Worm (Caenorhabditis elegans) whole organism, L1 larva: ENCODE data around the gene F49F1.9.
"Not testable (repeated sequence)": the region's sequence is repeated elsewhere in the genome, so short reads cannot be mapped to it uniquely, and the experiment has no call there.

ENCODE experiments used
- C04F5.9 ChIP-seq: sonication (generic microtip); optimal IDR thresholded peaks from 2 replicates; lab custom pipeline; 2016; ENCODE audit warnings: missing genetic modification characterization, missing compliant biosample characterization
- C16A3.4 ChIP-seq: fragments of 150-350 bp; optimal IDR thresholded peaks from 2 replicates; lab custom pipeline; 2014; ENCODE audit warnings: missing biosample characterization, missing genetic modification characterization
- blmp-1 ChIP-seq: fragments of 150-350 bp; optimal IDR thresholded peaks from 2 replicates; lab custom pipeline; 2014; ENCODE audit warnings: missing biosample characterization, missing genetic modification characterization
- ceh-82 ChIP-seq, 3 experiments: fragments of 150-350 bp in 1 of 3; sonication (generic microtip) in 2 of 3; optimal IDR thresholded peaks; 2 replicates each; lab custom pipeline; 2014 to 2017; ENCODE audit warnings: missing biosample characterization in 3 of 3, missing genetic modification characterization in 3 of 3
- ceh-88 ChIP-seq: fragments of 200-800 bp; sonication (Bioruptor generic); IDR thresholded peaks from 2 replicates; pipeline ENCODE4 v1.3.6; 2022; ENCODE audit warnings: missing genetic modification characterization, missing compliant biosample characterization
- dsc-1 ChIP-seq: sonication (generic microtip); optimal IDR thresholded peaks from 2 replicates; lab custom pipeline; 2016; ENCODE audit warnings: mild to moderate bottlenecking, missing genetic modification characterization, missing compliant biosample characterization
- efl-1 ChIP-seq, 4 experiments: fragments of 150-350 bp; optimal IDR thresholded peaks in 3 of 4; peaks in 1 of 4; 1 replicate in 1 of 4; 2 replicates in 3 of 4; lab custom pipeline; 2014; ENCODE audit warnings: missing biosample characterization in 2 of 4, missing genetic modification characterization in 2 of 4, missing genetic modification reagents in 2 of 4
- elt-2 ChIP-seq: sonication (generic microtip); optimal IDR thresholded peaks from 2 replicates; lab custom pipeline; 2016; ENCODE audit warnings: missing genetic modification characterization, mild to moderate bottlenecking, inconsistent platforms, missing compliant biosample characterization, missing genetic modification reagents
- elt-3 ChIP-seq, 6 experiments: fragments of 150-350 bp in 1 of 6; sonication (generic microtip); optimal IDR thresholded peaks; 2 replicates each; lab custom pipeline; 2017 to 2018; ENCODE audit warnings: missing biosample characterization in 6 of 6, missing genetic modification characterization in 6 of 6, inconsistent platforms in 1 of 6
- fkh-10 ChIP-seq: sonication (generic microtip); optimal IDR thresholded peaks from 2 replicates; lab custom pipeline; 2017; ENCODE audit warnings: missing biosample characterization, missing genetic modification reagents, missing genetic modification characterization
- fkh-4 ChIP-seq: sonication (generic microtip); optimal IDR thresholded peaks from 2 replicates; lab custom pipeline; 2016; ENCODE audit warnings: missing compliant biosample characterization, missing genetic modification characterization, borderline replicate concordance
- grh-1 ChIP-seq: fragments of 200-800 bp; sonication (Bioruptor generic); IDR thresholded peaks from 2 replicates; pipeline ENCODE4 v1.3.6; 2022; ENCODE audit warnings: missing genetic modification reagents, missing genetic modification characterization, missing compliant biosample characterization
- hpl-2 ChIP-seq: fragments of 150-350 bp; optimal IDR thresholded peaks from 2 replicates; lab custom pipeline; 2014; ENCODE audit warnings: missing biosample characterization, missing genetic modification reagents, missing genetic modification characterization
- irx-1 ChIP-seq: sonication (generic microtip); optimal IDR thresholded peaks from 2 replicates; lab custom pipeline; 2016; ENCODE audit warnings: missing genetic modification characterization, missing compliant biosample characterization
- lin-15B ChIP-seq: fragments of 150-350 bp; sonication (generic microtip); optimal IDR thresholded peaks from 3 replicates; lab custom pipeline; 2014; ENCODE audit warnings: missing biosample characterization, missing genetic modification characterization
- lin-35 ChIP-seq, 2 experiments: fragments of 150-350 bp; optimal IDR thresholded peaks; 2 replicates each; lab custom pipeline; 2014; ENCODE audit warnings: missing biosample characterization in 2 of 2, missing genetic modification characterization in 2 of 2, missing genetic modification reagents in 2 of 2
- lir-3 ChIP-seq: sonication (generic microtip); optimal IDR thresholded peaks from 2 replicates; lab custom pipeline; 2016; ENCODE audit warnings: mild to moderate bottlenecking, missing genetic modification characterization, moderate library complexity, missing compliant biosample characterization; ENCODE audit not compliant: poor library complexity
- lsy-2 ChIP-seq, 2 experiments: fragments of 150-350 bp; optimal IDR thresholded peaks; 2 replicates each; lab custom pipeline; 2014; ENCODE audit warnings: missing biosample characterization in 2 of 2, missing genetic modification characterization in 2 of 2
- mab-9 ChIP-seq: fragments of 200-800 bp; sonication (Bioruptor generic); IDR thresholded peaks from 2 replicates; pipeline ENCODE4 v1.3.6; 2022; ENCODE audit warnings: missing genetic modification reagents, missing genetic modification characterization, missing compliant biosample characterization
- mep-1 ChIP-seq: fragments of 150-350 bp; optimal IDR thresholded peaks from 2 replicates; lab custom pipeline; 2014; ENCODE audit warnings: missing biosample characterization, missing genetic modification characterization
- nhr-11 ChIP-seq: fragments of 150-350 bp; optimal IDR thresholded peaks from 2 replicates; lab custom pipeline; 2014; ENCODE audit warnings: missing biosample characterization, missing genetic modification characterization
- nhr-12 ChIP-seq: sonication (generic microtip); optimal IDR thresholded peaks from 2 replicates; lab custom pipeline; 2017; ENCODE audit warnings: missing biosample characterization, missing genetic modification characterization
- nhr-20 ChIP-seq: sonication (generic microtip); optimal IDR thresholded peaks from 2 replicates; lab custom pipeline; 2016; ENCODE audit warnings: mild to moderate bottlenecking, missing genetic modification characterization, missing compliant biosample characterization
- nhr-28 ChIP-seq: fragments of 150-350 bp; optimal IDR thresholded peaks from 2 replicates; lab custom pipeline; 2014; ENCODE audit warnings: missing biosample characterization, missing genetic modification characterization
- nhr-71 ChIP-seq: sonication (generic microtip); optimal IDR thresholded peaks from 2 replicates; lab custom pipeline; 2016; ENCODE audit warnings: mild to moderate bottlenecking, missing genetic modification characterization, moderate library complexity, missing compliant biosample characterization
- nhr-76 ChIP-seq: sonication (generic microtip); optimal IDR thresholded peaks from 2 replicates; lab custom pipeline; 2017; ENCODE audit warnings: missing biosample characterization, missing genetic modification characterization
- nhr-77 ChIP-seq: fragments of 150-350 bp; optimal IDR thresholded peaks from 2 replicates; lab custom pipeline; 2014; ENCODE audit warnings: missing biosample characterization, missing genetic modification characterization
- nhr-90 ChIP-seq: sonication (generic microtip); optimal IDR thresholded peaks from 2 replicates; lab custom pipeline; 2016; ENCODE audit warnings: mild to moderate bottlenecking, missing genetic modification characterization, missing compliant biosample characterization; ENCODE audit not compliant: poor library complexity
- sox-4 ChIP-seq: sonication (generic microtip); optimal IDR thresholded peaks from 2 replicates; lab custom pipeline; 2016; ENCODE audit warnings: missing genetic modification characterization, missing compliant biosample characterization
- sup-37 ChIP-seq: fragments of 200-800 bp; sonication (Bioruptor generic); optimal IDR thresholded peaks from 2 replicates; lab custom pipeline; 2018; ENCODE audit warnings: mild to moderate bottlenecking, missing genetic modification characterization, missing compliant biosample characterization
- tlp-1 ChIP-seq: fragments of 150-350 bp; optimal IDR thresholded peaks from 2 replicates; lab custom pipeline; 2014; ENCODE audit warnings: missing biosample characterization, missing genetic modification characterization
- unc-30 ChIP-seq: sonication (generic microtip); optimal IDR thresholded peaks from 2 replicates; lab custom pipeline; 2017; ENCODE audit warnings: missing biosample characterization, missing genetic modification characterization
- unc-98 ChIP-seq: fragments of 200-800 bp; sonication (Bioruptor generic); IDR thresholded peaks from 2 replicates; pipeline ENCODE4 v1.3.6; 2022; ENCODE audit warnings: missing genetic modification characterization, missing compliant biosample characterization
- xbp-1 ChIP-seq: sonication (generic microtip); optimal IDR thresholded peaks from 2 replicates; lab custom pipeline; 2016; ENCODE audit warnings: missing genetic modification characterization, missing compliant biosample characterization
- ztf-4 ChIP-seq: fragments of 150-350 bp; optimal IDR thresholded peaks from 2 replicates; lab custom pipeline; 2014; ENCODE audit warnings: missing biosample characterization, missing genetic modification characterization

Gene F49F1.9

DNA sequence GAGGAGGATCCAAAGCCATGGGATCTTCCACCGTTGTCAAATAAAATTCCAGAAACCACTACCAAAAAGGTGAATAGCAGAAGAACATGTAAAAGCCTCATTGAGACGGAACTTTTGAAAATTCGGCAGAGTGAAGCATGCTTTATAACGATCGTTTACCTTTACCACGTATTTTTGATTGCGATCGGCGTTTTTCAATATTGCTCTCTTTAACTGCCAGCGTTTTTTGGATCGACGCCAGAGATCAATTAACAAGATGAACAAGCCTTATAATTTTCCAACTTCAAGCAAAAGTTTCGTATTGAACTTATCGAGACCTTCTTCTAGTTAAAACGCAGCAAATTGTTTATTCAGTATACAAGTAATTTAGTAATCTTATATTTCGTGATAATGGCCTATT is 1.6 kb upstream of the F49F1.9 start, which contains the start of gene F49F1.10:
Gene F49F1.10 (minus strand): TSS at position 101 of the 400 bp plus-strand sequence.
- TF ChIP-seq irx-1 (tag; lab: Kevin White, UChicago) (no peak), nhr-12 (tag; lab: Kevin White, UChicago) (no peak), tlp-1 (tag; lab: Kevin White, UChicago) (no peak), lsy-2 (tag; optimal IDR thresholded peaks at IDR 0.05; lab: Kevin White, UChicago) (no peak), ceh-82 (tag; optimal IDR thresholded peaks at IDR 0.05; lab: Kevin White, UChicago) (no peak), sox-4 (tag; lab: Kevin White, UChicago) (no peak), nhr-11 (no peak), nhr-28 (tag; lab: Kevin White, UChicago) (no peak), nhr-20 (tag; lab: Kevin White, UChicago) (no peak), nhr-76 (tag; lab: Kevin White, UChicago) (no peak), nhr-71 (tag; lab: Kevin White, UChicago) (no peak), ceh-88 (GFP tag; lab: Robert Waterston, UW) (no peak), sup-37 (GFP tag; lab: Kevin White, UChicago) (no peak), lin-35 (GFP tag; optimal IDR thresholded peaks at IDR 0.05; lab: Kevin White, UChicago) (no peak), C04F5.9 (tag; lab: Kevin White, UChicago) (no peak), blmp-1 (tag; lab: Kevin White, UChicago) (no peak)

DNA sequence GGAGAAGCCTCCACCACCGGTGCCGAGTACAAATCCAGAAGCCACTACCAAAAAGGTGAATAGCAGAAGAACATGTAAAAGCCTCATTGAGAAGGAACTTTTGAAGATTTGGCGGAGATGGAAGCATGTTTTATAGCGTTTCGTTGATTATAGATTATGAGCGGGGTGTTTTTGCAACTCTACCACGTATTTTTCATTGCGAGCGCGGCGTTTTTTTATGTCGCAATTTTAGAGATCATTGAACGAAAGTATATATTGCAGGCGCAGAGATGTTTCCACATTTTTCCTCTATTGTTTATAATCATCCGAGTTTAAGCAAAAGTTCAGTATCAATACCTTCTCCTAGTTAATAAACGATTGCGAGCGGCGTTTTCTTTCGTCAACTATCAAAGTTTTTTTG is 1.6 kb downstream of the F49F1.9 start, which contains the start of gene F49F1.17:
Gene F49F1.17 (minus strand): TSS at position 101 of the 400 bp plus-strand sequence.
- TF ChIP-seq grh-1 (GFP tag; lab: Robert Waterston, UW) (no peak), lir-3 (tag; lab: Kevin White, UChicago) (no peak), ceh-82 (tag; optimal IDR thresholded peaks at IDR 0.05; lab: Kevin White, UChicago) (no peak), ztf-4 (tag; lab: Kevin White, UChicago) (no peak), hpl-2 (GFP tag; lab: Kevin White, UChicago) (no peak), unc-30 (no peak), unc-98 (GFP tag; lab: Robert Waterston, UW) (no peak), mab-9 (GFP tag; lab: Robert Waterston, UW) (no peak), dsc-1 (no peak), elt-3 (tag; optimal IDR thresholded peaks at IDR 0.05; lab: Kevin White, UChicago) (no peak), nhr-28 (tag; lab: Kevin White, UChicago) (no peak), lin-15B (no peak), tlp-1 (tag; lab: Kevin White, UChicago) (no peak), xbp-1 (tag; lab: Kevin White, UChicago) (no peak), sox-4 (tag; lab: Kevin White, UChicago) (no peak), nhr-77 (no peak), fkh-4 (tag; lab: Kevin White, UChicago) (no peak), fkh-10 (GFP tag; lab: Kevin White, UChicago) (no peak), mep-1 (tag; lab: Kevin White, UChicago) (no peak)
- TF ChIP-seq, all 84 proteins: peak for 0

DNA sequence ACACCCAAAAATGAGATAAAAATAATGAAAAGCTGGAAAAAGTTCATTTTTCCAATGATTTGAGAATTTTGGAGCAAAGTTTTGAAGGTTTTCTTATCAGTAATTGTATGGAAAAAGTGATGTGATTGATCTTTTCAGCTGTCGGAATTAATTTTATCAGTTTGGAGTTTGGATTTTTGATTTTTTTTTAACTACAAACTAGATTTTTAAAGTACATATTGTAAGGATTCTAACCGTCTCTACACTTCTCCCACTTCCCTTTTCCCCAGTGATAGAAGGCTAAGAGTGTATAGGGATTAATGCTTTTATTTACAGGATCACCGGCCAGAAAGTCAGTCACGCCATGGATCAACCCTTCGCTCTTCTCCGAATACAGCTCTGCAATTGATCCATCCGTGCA is 11.7 kb downstream of the F49F1.9 start, which contains the start of gene F49F1.7:
Gene F49F1.7 (minus strand): TSS at position 101 of the 400 bp plus-strand sequence.
- not testable (repeated sequence) for TF ChIP-seq nhr-90 (tag; lab: Kevin White, UChicago); ceh-88 (GFP tag; lab: Robert Waterston, UW); C16A3.4 (tag; lab: Kevin White, UChicago)

DNA sequence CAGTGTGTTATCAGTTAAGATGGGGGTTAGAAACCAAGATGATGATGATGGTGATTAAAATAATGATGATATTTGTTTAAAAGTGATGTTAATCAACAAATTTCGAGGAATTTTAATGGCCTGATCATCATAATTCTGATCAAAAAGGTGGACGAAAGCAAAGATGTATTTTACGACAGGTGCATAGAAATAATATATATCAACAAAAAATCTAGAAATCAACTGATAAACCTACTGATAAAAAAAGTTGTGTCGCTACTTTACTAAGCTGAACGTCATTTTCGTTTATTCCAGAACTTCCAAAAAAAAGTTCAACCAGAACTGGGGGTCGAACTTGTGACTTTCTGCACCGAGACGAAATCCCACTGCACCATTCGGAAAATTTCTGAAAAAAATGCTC is 14.3 kb downstream of the F49F1.9 start, which contains the start of gene mul-1:
Gene mul-1 (minus strand): TSS at position 84 of the 400 bp plus-strand sequence.
- TF ChIP-seq ceh-82 (tag; optimal IDR thresholded peaks at IDR 0.05; lab: Kevin White, UChicago) = no peak
- TF ChIP-seq efl-1 (optimal IDR thresholded peaks at IDR 0.05; lab: Kevin White, UChicago) = no peak
- peak in 1 of 2 experiments; percentile 37 for TF ChIP-seq efl-1 (GFP tag; optimal IDR thresholded peaks at IDR 0.05 in 1 of 2; lab: Kevin White, UChicago)
- peak; percentile 59 for TF ChIP-seq elt-2 (tag; lab: Kevin White, UChicago)
